Fruit fly (Drosophila melanogaster) whole organism, embryonic: ENCODE measurements around the gene Awh.
A peak's percentile ranks its signal among the peaks of the same experiment; 100 is the strongest.

Experiments
- Aef1 ChIP-seq: fragments of 200-800 bp; sonication (Bioruptor generic); IDR thresholded peaks from 3 replicates; pipeline ENCODE4 v1.3.6; 2022; ENCODE audit warnings: missing biosample characterization, missing genetic modification characterization
- Bgb ChIP-seq: fragments of 200-800 bp; sonication (Bioruptor generic); IDR thresholded peaks from 2 replicates; pipeline ENCODE4 v1.3.6; 2022; ENCODE audit warnings: missing biosample characterization, missing genetic modification characterization; ENCODE audit not compliant: partially characterized antibody
- CG10267 ChIP-seq: fragments of 200-800 bp; sonication (Bioruptor generic); optimal IDR thresholded peaks from 2 replicates; lab custom pipeline; 2018; ENCODE audit warnings: missing biosample characterization, mild to moderate bottlenecking, missing genetic modification characterization, moderate library complexity
- CG11723 ChIP-seq: fragments of 200-800 bp; sonication (Bioruptor generic); optimal IDR thresholded peaks from 2 replicates; lab custom pipeline; 2017; ENCODE audit warnings: missing biosample characterization, mild to moderate bottlenecking, missing genetic modification characterization
- CG13296 ChIP-seq: fragments of 200-800 bp; sonication (Bioruptor generic); optimal IDR thresholded peaks from 3 replicates; lab custom pipeline; 2018; ENCODE audit warnings: missing biosample characterization, mild to moderate bottlenecking, missing genetic modification characterization
- CG1603 ChIP-seq: fragments of 200-800 bp; sonication (Bioruptor generic); optimal IDR thresholded peaks from 2 replicates; lab custom pipeline; 2019; ENCODE audit warnings: missing biosample characterization, mild to moderate bottlenecking, missing genetic modification characterization, moderate library complexity
- CG17186 ChIP-seq: fragments of 200-800 bp; sonication (Bioruptor generic); optimal IDR thresholded peaks from 3 replicates; lab custom pipeline; 2017; ENCODE audit warnings: missing biosample characterization, missing genetic modification reagents, missing genetic modification characterization
- CG17612 ChIP-seq: fragments of 200-800 bp; sonication (Bioruptor generic); IDR thresholded peaks from 2 replicates; pipeline ENCODE4 v1.3.6; 2022; ENCODE audit warnings: missing biosample characterization, missing genetic modification characterization
- CG33213 ChIP-seq: fragments of 200-800 bp; sonication (Bioruptor generic); optimal IDR thresholded peaks from 3 replicates; lab custom pipeline; 2016; ENCODE audit warnings: missing biosample characterization, missing genetic modification characterization
- CG33557 ChIP-seq: fragments of 200-800 bp; sonication (Bioruptor generic); optimal IDR thresholded peaks from 2 replicates; lab custom pipeline; 2019; ENCODE audit warnings: missing biosample characterization, mild to moderate bottlenecking, missing genetic modification characterization, moderate library complexity
- CG34224 ChIP-seq: fragments of 200-800 bp; sonication (Bioruptor generic); IDR thresholded peaks from 3 replicates; pipeline ENCODE4 v1.3.6; 2022; ENCODE audit warnings: missing biosample characterization, missing genetic modification characterization; ENCODE audit not compliant: partially characterized antibody
- CG4360 ChIP-seq: fragments of 200-800 bp; sonication (Bioruptor generic); IDR thresholded peaks from 2 replicates; pipeline ENCODE4 v1.3.6; 2022; ENCODE audit warnings: missing biosample characterization, missing genetic modification characterization
- CG6254 ChIP-seq: fragments of 200-800 bp; sonication (Bioruptor generic); optimal IDR thresholded peaks from 3 replicates; lab custom pipeline; 2017; ENCODE audit warnings: mild to moderate bottlenecking, missing biosample characterization, missing genetic modification reagents, missing genetic modification characterization
- CHES-1-like ChIP-seq: fragments of 200-800 bp; sonication (Bioruptor generic); optimal IDR thresholded peaks from 2 replicates; lab custom pipeline; 2016; ENCODE audit warnings: missing biosample characterization, missing genetic modification characterization
- CTCF ChIP-seq: fragments of 200-800 bp; sonication (Bioruptor generic); optimal IDR thresholded peaks from 2 replicates; lab custom pipeline; 2017; ENCODE audit warnings: missing biosample characterization, mild to moderate bottlenecking, missing genetic modification characterization, moderate library complexity
- Drgx ChIP-seq: fragments of 200-800 bp; sonication (Bioruptor generic); IDR thresholded peaks from 2 replicates; pipeline ENCODE4 v1.3.6; 2022; ENCODE audit warnings: missing biosample characterization, missing genetic modification characterization
- Ets65A ChIP-seq: fragments of 200-800 bp; sonication (Bioruptor generic); peaks from one replicate; lab custom pipeline; 2016; ENCODE audit warnings: missing biosample characterization, missing genetic modification characterization
- Hand ChIP-seq: fragments of 200-800 bp; sonication (Bioruptor generic); optimal IDR thresholded peaks from 2 replicates; lab custom pipeline; 2017; ENCODE audit warnings: mild to moderate bottlenecking, missing biosample characterization, missing genetic modification reagents, missing genetic modification characterization
- Jarid2 ChIP-seq: fragments of 200-800 bp; sonication (Bioruptor generic); optimal IDR thresholded peaks from 3 replicates; lab custom pipeline; 2017; ENCODE audit warnings: mild to moderate bottlenecking, missing biosample characterization, missing genetic modification reagents, missing genetic modification characterization
- NC2α ChIP-seq: fragments of 200-800 bp; sonication (Bioruptor generic); optimal IDR thresholded peaks from 2 replicates; lab custom pipeline; 2016; ENCODE audit warnings: missing biosample characterization, missing genetic modification characterization
- Nf-YC ChIP-seq: fragments of 200-800 bp; optimal IDR thresholded peaks from 3 replicates; lab custom pipeline; 2019; ENCODE audit warnings: missing biosample characterization, mild to moderate bottlenecking, missing genetic modification characterization, moderate library complexity
- Opbp ChIP-seq: fragments of 200-800 bp; sonication (Bioruptor generic); IDR thresholded peaks from 3 replicates; pipeline ENCODE4 v1.3.6; 2022; ENCODE audit warnings: missing biosample characterization, missing genetic modification characterization; ENCODE audit not compliant: partially characterized antibody
- ac ChIP-seq: fragments of 200-800 bp; sonication (Bioruptor generic); optimal IDR thresholded peaks from 3 replicates; lab custom pipeline; 2017; ENCODE audit warnings: missing biosample characterization, mild to moderate bottlenecking, missing genetic modification characterization
- aop ChIP-seq: fragments of 200-800 bp; sonication (Bioruptor generic); IDR thresholded peaks from 2 replicates; pipeline ENCODE4 v1.3.6; 2022; ENCODE audit warnings: missing biosample characterization, missing genetic modification characterization
- crol ChIP-seq: fragments of 200-800 bp; sonication (Bioruptor generic); IDR thresholded peaks from 2 replicates; pipeline ENCODE4 v1.3.6; 2022; ENCODE audit warnings: missing biosample characterization, missing genetic modification characterization
- dmrt11E ChIP-seq: fragments of 200-800 bp; sonication (Bioruptor generic); optimal IDR thresholded peaks from 3 replicates; lab custom pipeline; 2018; ENCODE audit warnings: missing biosample characterization, mild to moderate bottlenecking, missing genetic modification characterization, moderate library complexity
- fu2 ChIP-seq: fragments of 200-800 bp; sonication (Bioruptor generic); optimal IDR thresholded peaks from 2 replicates; lab custom pipeline; 2016; ENCODE audit warnings: missing biosample characterization, missing genetic modification characterization
- gem ChIP-seq: fragments of 200-800 bp; sonication (Bioruptor generic); optimal IDR thresholded peaks from 2 replicates; lab custom pipeline; 2019; ENCODE audit warnings: missing biosample characterization, mild to moderate bottlenecking, missing genetic modification characterization, moderate library complexity
- gfzf ChIP-seq: fragments of 200-800 bp; sonication (Bioruptor generic); optimal IDR thresholded peaks from 2 replicates; lab custom pipeline; 2016; ENCODE audit warnings: missing biosample characterization, mild to moderate bottlenecking, missing genetic modification characterization, moderate library complexity
- hkb ChIP-seq, 2 experiments: fragments of 200-800 bp in 1 of 2; fragments of >200 bp in 1 of 2; sonication (Bioruptor generic) in 1 of 2; IDR thresholded peaks in 1 of 2; optimal IDR thresholded peaks in 1 of 2; 2 replicates each; pipeline versions ENCODE4 v1.3.6 to Lab custom; 2017 to 2022; ENCODE audit warnings: missing biosample characterization in 1 of 2, missing genetic modification characterization in 1 of 2
- jigr1 ChIP-seq: fragments of 200-800 bp; sonication (Bioruptor generic); IDR thresholded peaks from 3 replicates; pipeline ENCODE4 v1.3.6; 2022; ENCODE audit warnings: missing biosample characterization, missing genetic modification characterization
- phol ChIP-seq: fragments of 200-800 bp; sonication (Bioruptor generic); optimal IDR thresholded peaks from 3 replicates; lab custom pipeline; 2018; ENCODE audit warnings: missing biosample characterization, mild to moderate bottlenecking, missing genetic modification characterization, moderate library complexity
- pros ChIP-seq: fragments of 200-800 bp; sonication (Bioruptor generic); optimal IDR thresholded peaks from 3 replicates; lab custom pipeline; 2019; ENCODE audit warnings: missing biosample characterization, mild to moderate bottlenecking, missing genetic modification characterization, moderate library complexity
- sc ChIP-seq, 3 experiments: fragments of >200 bp in 2 of 3; fragments of 200-800 bp in 1 of 3; sonication (Bioruptor generic) in 1 of 3; optimal IDR thresholded peaks; 2 replicates in 2 of 3; 3 replicates in 1 of 3; lab custom pipeline; 2017; ENCODE audit warnings: mild to moderate bottlenecking in 1 of 3, missing biosample characterization in 1 of 3, missing genetic modification characterization in 1 of 3, missing genetic modification reagents in 1 of 3
- sd ChIP-seq: fragments of 200-800 bp; sonication (Bioruptor generic); optimal IDR thresholded peaks from 3 replicates; lab custom pipeline; 2018; ENCODE audit warnings: missing biosample characterization, mild to moderate bottlenecking, missing genetic modification characterization, moderate library complexity
- sens ChIP-seq: fragments of 200-800 bp; sonication (Bioruptor generic); peaks from one replicate; lab custom pipeline; 2016; ENCODE audit warnings: missing biosample characterization, missing genetic modification characterization
- seq ChIP-seq: fragments of 200-800 bp; sonication (Bioruptor generic); IDR thresholded peaks from 2 replicates; pipeline ENCODE4 v1.3.6; 2022; ENCODE audit warnings: missing biosample characterization, missing genetic modification characterization
- slbo ChIP-seq: fragments of 200-800 bp; sonication (Bioruptor generic); IDR thresholded peaks from 2 replicates; pipeline ENCODE4 v1.3.6; 2022; ENCODE audit warnings: missing biosample characterization, missing genetic modification characterization
- slou ChIP-seq: fragments of 200-800 bp; sonication (Bioruptor generic); optimal IDR thresholded peaks from 3 replicates; lab custom pipeline; 2016; ENCODE audit warnings: missing biosample characterization, missing genetic modification characterization
- sr ChIP-seq: fragments of 200-800 bp; sonication (Bioruptor generic); IDR thresholded peaks from 3 replicates; pipeline ENCODE4 v1.3.6; 2022; ENCODE audit warnings: missing biosample characterization, missing genetic modification characterization
- sug ChIP-seq: fragments of 200-800 bp; optimal IDR thresholded peaks from 2 replicates; lab custom pipeline; 2019; ENCODE audit warnings: missing biosample characterization, mild to moderate bottlenecking, missing genetic modification characterization, moderate library complexity
- tna ChIP-seq: fragments of 200-800 bp; sonication (Bioruptor generic); IDR thresholded peaks from 2 replicates; pipeline ENCODE4 v1.3.6; 2022; ENCODE audit warnings: missing biosample characterization, missing genetic modification characterization; ENCODE audit not compliant: partially characterized antibody
- z ChIP-seq: fragments of 200-800 bp; sonication (Bioruptor generic); IDR thresholded peaks from 3 replicates; pipeline ENCODE4 v1.3.6; 2022; ENCODE audit warnings: missing biosample characterization, missing genetic modification characterization
- zen ChIP-seq: fragments of 200-800 bp; sonication (Bioruptor generic); optimal IDR thresholded peaks from 3 replicates; lab custom pipeline; 2018; ENCODE audit warnings: missing biosample characterization, mild to moderate bottlenecking, missing genetic modification characterization, moderate library complexity

The Awh gene

DNA sequence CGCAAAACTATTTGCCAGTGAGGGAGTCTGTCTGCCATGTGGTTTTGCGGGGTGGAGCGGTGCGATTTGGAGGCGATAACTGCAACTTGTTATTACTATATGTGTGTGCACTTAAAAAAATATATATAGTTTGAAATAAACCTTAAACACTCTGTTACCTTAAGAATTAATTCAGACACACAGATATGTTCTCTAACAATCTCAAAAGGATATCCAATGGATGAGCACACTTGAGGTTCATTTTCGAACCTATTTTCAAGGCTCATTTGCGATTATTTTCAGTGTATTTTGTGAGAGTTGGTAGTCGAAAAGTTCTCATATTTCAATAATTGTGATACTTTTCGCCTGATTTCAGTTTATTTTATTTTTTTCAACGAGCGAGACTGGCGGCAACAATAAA lies 36.0 kb downstream of the Awh start (continued):
- TF ChIP-seq CG10267: peak; percentile 36
- TF ChIP-seq CG17612 (GFP tag; lab: Robert Waterston, UW): no peak
- peak; percentile 38 for TF ChIP-seq gem (tag; lab: Kevin White, UChicago)
- no peak for TF ChIP-seq Jarid2 (GFP tag; lab: Kevin White, UChicago)
- peak; percentile 19 for TF ChIP-seq ac (GFP tag; lab: Kevin White, UChicago)
- peak; percentile 14 for TF ChIP-seq zen (tag; lab: Kevin White, UChicago)
- TF ChIP-seq NC2α (GFP tag; lab: Kevin White, UChicago): no peak

DNA sequence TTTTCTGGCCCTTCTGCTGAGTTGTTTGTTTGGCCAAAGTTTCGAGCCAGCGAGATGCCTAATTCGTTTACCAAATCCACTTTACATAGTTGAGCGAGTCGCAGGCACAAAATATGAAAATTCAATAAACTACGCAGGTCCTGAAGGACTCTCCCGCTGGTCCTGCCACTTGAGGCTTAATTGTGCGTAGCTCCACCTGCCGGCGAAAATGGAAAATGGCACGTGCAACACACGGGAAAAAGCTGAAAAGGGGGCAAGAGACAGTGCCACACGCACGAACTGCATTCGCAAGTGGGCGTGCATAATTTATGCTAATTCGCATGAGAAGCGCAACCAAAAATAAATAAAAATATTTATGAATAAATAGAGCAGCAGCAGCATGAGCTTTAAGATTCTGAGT lies 39.9 kb downstream of the Awh start:
- peak; percentile 41 for TF ChIP-seq Ets65A (GFP tag; lab: Kevin White, UChicago)
- peak; percentile 74 for TF ChIP-seq CTCF (GFP tag; lab: Kevin White, UChicago)
- no peak for TF ChIP-seq CG11723 (GFP tag; lab: Kevin White, UChicago)

DNA sequence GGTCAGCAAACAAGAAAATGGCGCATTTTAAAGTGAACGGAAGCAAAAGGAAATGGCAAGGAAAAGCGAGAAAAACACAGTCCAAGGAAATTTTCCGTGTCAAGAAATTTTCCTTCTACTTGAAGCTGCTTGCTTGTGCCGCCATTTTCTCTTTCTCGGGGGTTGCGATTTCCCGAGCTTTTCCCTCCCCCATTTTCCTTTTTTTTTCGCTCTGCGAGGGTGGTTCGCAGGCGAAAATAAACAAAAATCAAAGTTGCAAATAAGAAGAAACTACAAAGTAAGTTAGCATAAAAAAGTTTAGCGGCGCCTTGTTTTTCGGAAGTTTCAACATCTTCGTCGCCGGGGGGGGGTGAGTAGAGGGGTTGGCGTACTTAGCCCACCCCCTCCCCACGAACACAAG lies 41.4 kb downstream of the Awh start:
- 0 out of 3 replicates have a peak, but pooled peaks have one; percentile 14 for TF ChIP-seq z
- 0 out of 2 replicates have a peak, but pooled peaks have one; percentile 16 for TF ChIP-seq crol (GFP tag; lab: Robert Waterston, UW)
- no peak for TF ChIP-seq Drgx (GFP tag; lab: Robert Waterston, UW)
- peak; percentile 63 for TF ChIP-seq Nf-YC (tag; lab: Kevin White, UChicago)
- TF ChIP-seq CG33213 (GFP tag; lab: Kevin White, UChicago): no peak
- peak; percentile 65 for TF ChIP-seq pros
- TF ChIP-seq seq (GFP tag; lab: Robert Waterston, UW): peak; percentile 31; the same call in 1 of the 2 replicates
- TF ChIP-seq, all 482 proteins: peak for 5

DNA sequence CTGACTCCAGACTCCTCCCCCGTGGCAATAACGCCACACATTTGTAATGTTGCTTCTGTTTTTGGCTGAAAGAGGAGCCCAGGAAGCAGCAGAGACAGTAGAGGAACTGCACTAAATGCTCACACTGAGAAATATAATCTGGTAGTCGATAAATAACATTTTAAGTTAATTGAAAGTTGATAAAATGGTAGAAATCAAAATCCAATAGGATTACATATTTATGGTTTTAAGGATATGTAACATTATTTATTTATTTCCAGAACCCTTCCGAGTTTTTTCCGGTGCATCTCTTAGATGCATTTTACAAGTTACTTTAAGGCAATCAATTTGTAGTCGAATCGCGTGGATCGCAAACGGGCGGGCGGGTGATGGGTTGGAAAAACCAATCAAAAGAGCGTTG lies 44.9 kb downstream of the Awh start:
- TF ChIP-seq dmrt11E: peak; percentile 27
- TF ChIP-seq gfzf (GFP tag; lab: Kevin White, UChicago): no peak
- TF ChIP-seq CG1603 (tag; lab: Kevin White, UChicago): peak; percentile 7
- no peak for TF ChIP-seq slou
- no peak for TF ChIP-seq Bgb
- peak; percentile 69 for TF ChIP-seq sens
- no peak for TF ChIP-seq sc (optimal IDR thresholded peaks at IDR 0.05; lab: Kevin White, UChicago)
- TF ChIP-seq sc (GFP tag; optimal IDR thresholded peaks at IDR 0.05; lab: Kevin White, UChicago): no peak
- TF ChIP-seq sug (tag; lab: Kevin White, UChicago): no peak

DNA sequence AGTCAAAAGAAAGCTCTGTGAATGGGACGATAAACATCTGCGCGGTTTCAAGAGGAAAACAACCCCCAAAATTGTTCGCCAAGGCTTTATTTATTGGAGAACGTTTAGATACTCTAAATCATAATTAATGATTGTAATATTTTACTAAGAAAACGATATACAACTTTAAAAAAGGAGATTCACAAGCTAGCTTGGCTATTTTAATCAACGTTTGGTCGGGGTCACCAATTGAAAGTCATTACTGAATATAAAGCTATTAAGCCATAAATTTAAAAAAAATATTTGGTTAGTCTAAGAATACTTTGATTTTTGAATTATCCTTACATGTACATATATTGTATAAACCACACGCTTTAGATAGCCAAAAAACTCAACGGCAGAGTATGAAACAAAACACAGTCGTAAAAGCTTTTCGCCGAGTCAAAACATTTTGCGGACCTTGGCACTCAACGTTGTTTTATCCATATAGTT lies 46.2 kb downstream of the Awh start, which contains the start of gene Fie:
Gene Fie (plus strand): TSS at position 421 of the 471 bp plus-strand sequence.
- TF ChIP-seq aop (GFP tag; lab: Robert Waterston, UW): no peak
- no peak for TF ChIP-seq jigr1 (GFP tag; lab: Robert Waterston, UW)
- TF ChIP-seq sens: peak; percentile 85
- TF ChIP-seq CG4360: no peak
- TF ChIP-seq phol (tag; lab: Kevin White, UChicago): peak; percentile 55
- TF ChIP-seq Hand: peak; percentile 84
- TF ChIP-seq sr (GFP tag; lab: Robert Waterston, UW): no peak
- peak; percentile 33 for TF ChIP-seq sd
- TF ChIP-seq fu2 (GFP tag; lab: Kevin White, UChicago): no peak
- TF ChIP-seq CG34224: no peak
- TF ChIP-seq CG33557 (GFP tag; lab: Kevin White, UChicago): no peak
- TF ChIP-seq Aef1 (GFP tag; lab: Robert Waterston, UW): no peak
- peak; percentile 63 for TF ChIP-seq CG13296 (GFP tag; lab: Kevin White, UChicago)
- TF ChIP-seq CG17186 (GFP tag; lab: Kevin White, UChicago): no peak
- TF ChIP-seq CG6254 (GFP tag; lab: Kevin White, UChicago): no peak
- TF ChIP-seq Opbp (GFP tag; lab: Robert Waterston, UW): no peak
- peak; percentile 28 for TF ChIP-seq CHES-1-like (GFP tag; lab: Kevin White, UChicago)
- TF ChIP-seq tna (GFP tag; lab: Robert Waterston, UW): no peak
- TF ChIP-seq slbo (GFP tag; lab: Robert Waterston, UW): peak; percentile 65
- no peak for TF ChIP-seq hkb (optimal IDR thresholded peaks at IDR 0.05; lab: Kevin White, UChicago)
- TF ChIP-seq hkb (GFP tag; IDR thresholded peaks at IDR 0.05; lab: Robert Waterston, UW): peak; percentile 53
